Worm (Caenorhabditis elegans): ENCODE data around the gene B0303.7.

Gene B0303.7

DNA sequence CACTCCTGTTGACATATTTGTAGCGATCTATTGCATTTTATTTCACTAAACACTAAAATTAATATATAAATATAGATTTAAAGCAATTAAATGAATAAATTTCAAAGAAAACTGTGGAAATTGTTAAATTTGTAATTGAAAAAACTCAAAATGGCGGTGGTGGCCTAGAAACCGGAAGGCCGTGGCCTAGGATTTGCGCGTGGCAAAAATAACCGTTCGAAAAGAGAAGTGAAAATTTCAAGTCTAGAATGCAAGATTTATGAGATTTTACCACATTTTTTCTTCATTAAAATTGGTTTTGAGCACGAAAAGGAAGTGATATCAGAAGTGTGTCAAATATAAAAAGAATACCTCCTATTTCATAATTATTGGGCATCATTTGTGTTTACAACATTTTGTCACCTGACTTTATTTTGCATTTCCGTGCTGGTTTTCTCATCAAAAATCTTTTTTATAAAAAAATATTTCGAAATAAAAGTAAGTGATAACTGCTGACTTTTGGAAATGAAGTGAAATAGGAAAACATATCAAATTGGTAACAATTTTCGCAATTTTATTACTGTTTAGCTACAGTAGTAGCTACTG, 9.7 kb upstream of the B0303.7 start, which contains the start of gene fli-1:
Gene fli-1 (minus strand): TSS at position 58 of the 585 bp plus-strand sequence.
- TF ChIP-seq Y75B8A.6 (GFP tag; IDR thresholded peaks at IDR 0.05) (no peak), nhr-28 (tag; optimal IDR thresholded peaks at IDR 0.05) (no peak), hlh-11 (tag; optimal IDR thresholded peaks at IDR 0.05) (no peak), nhr-111 (GFP tag; optimal IDR thresholded peaks at IDR 0.05) (no peak), dpl-1 (GFP tag; optimal IDR thresholded peaks at IDR 0.05) (peak; percentile 39), hif-1 (tag; optimal IDR thresholded peaks at IDR 0.05) (peak in 1 of 2 experiments; percentile 66), lin-38 (GFP tag; IDR thresholded peaks at IDR 0.05) (peak; percentile 60), ZK337.2 (GFP tag; IDR thresholded peaks at IDR 0.05) (no peak), unc-130 (GFP tag; optimal IDR thresholded peaks at IDR 0.05) (peak; percentile 90), mdl-1 (tag; optimal IDR thresholded peaks at IDR 0.05) (no peak), mes-2 (tag; optimal IDR thresholded peaks at IDR 0.05; ENCODE audit: poor library complexity, severe bottlenecking) (peak; percentile 94), lim-7 (GFP tag; IDR thresholded peaks at IDR 0.05) (no peak), F44E2.7 (GFP tag; IDR thresholded peaks at IDR 0.05) (no peak), ceh-82 (tag; optimal IDR thresholded peaks at IDR 0.05) (no peak), egl-27 (tag; optimal IDR thresholded peaks at IDR 0.05) (no peak), egl-43 (GFP tag; IDR thresholded peaks at IDR 0.05) (no peak), fos-1 (tag; optimal IDR thresholded peaks at IDR 0.05) (no peak), lsy-2 (tag; optimal IDR thresholded peaks at IDR 0.05) (peak in 1 of 2 experiments; percentile 35), zfp-3 (GFP tag; conservative IDR thresholded peaks at IDR 0.05) (no peak), duxl-1 (tag; optimal IDR thresholded peaks at IDR 0.05; ENCODE audit: poor library complexity) (no peak), jun-1 (tag; optimal IDR thresholded peaks at IDR 0.05) (no peak), zfp-2 (tag; optimal IDR thresholded peaks at IDR 0.05) (no peak), nhr-102 (tag; optimal IDR thresholded peaks at IDR 0.05) (no peak), Y105C5A.15 (GFP tag; IDR thresholded peaks at IDR 0.05) (no peak), ceh-62 (tag; optimal IDR thresholded peaks at IDR 0.05) (no peak), hmg-1.1 (GFP tag; IDR thresholded peaks at IDR 0.05) (no peak), pqm-1 (tag; optimal IDR thresholded peaks at IDR 0.05) (no peak), saeg-2 (GFP tag; IDR thresholded peaks at IDR 0.05) (no peak), F10B5.3 (tag; optimal IDR thresholded peaks at IDR 0.05) (no peak), mep-1 (tag; optimal IDR thresholded peaks at IDR 0.05) (peak; percentile 7), zip-11 (GFP tag; IDR thresholded peaks at IDR 0.05) (no peak), nhr-6 (tag; optimal IDR thresholded peaks at IDR 0.05) (no peak), D1046.2 (GFP tag; IDR thresholded peaks at IDR 0.05) (no peak), php-3 (GFP tag; IDR thresholded peaks at IDR 0.05) (no peak), lin-15B (tag; optimal IDR thresholded peaks at IDR 0.05) (no peak), F37D6.2 (tag; optimal IDR thresholded peaks at IDR 0.05) (no peak), aha-1 (tag) (no peak), ztf-11 (tag; optimal IDR thresholded peaks at IDR 0.05) (no peak), Y48G9A.11 (GFP tag; IDR thresholded peaks at IDR 0.05) (0 out of 2 replicates have a peak, but pooled peaks have one; percentile 27), mxl-3 (GFP tag; optimal IDR thresholded peaks at IDR 0.05) (no peak), daf-16 (GFP tag; optimal IDR thresholded peaks at IDR 0.05) (no peak), daf-16 (tag; optimal IDR thresholded peaks at IDR 0.05) (peak; percentile 60), hlh-30 (tag; optimal IDR thresholded peaks at IDR 0.05; ENCODE audit: insufficient read depth) (peak; percentile 22)

All from whole organism, L4 larva.